Fruit fly (Drosophila melanogaster) whole organism, embryonic: ENCODE results near the gene CG13484.

Experiments used
- Ada2b ChIP-seq: fragments of 200-800 bp; sonication (Bioruptor generic); IDR thresholded peaks from 2 replicates; pipeline ENCODE4 v1.3.6; 2022; ENCODE audit warnings: missing biosample characterization, missing genetic modification characterization
- Blimp-1 ChIP-seq: fragments of 200-800 bp; sonication (Bioruptor generic); optimal IDR thresholded peaks from 3 replicates; lab custom pipeline; 2018; ENCODE audit warnings: missing biosample characterization, missing genetic modification characterization, mild to moderate bottlenecking, moderate library complexity, missing genetic modification reagents
- CG10209 ChIP-seq: fragments of 200-800 bp; sonication (Bioruptor generic); optimal IDR thresholded peaks from 3 replicates; lab custom pipeline; 2017; ENCODE audit warnings: missing biosample characterization, mild to moderate bottlenecking, missing genetic modification characterization, missing genetic modification reagents
- CG10565 ChIP-seq: fragments of 200-800 bp; sonication (Bioruptor generic); optimal IDR thresholded peaks from 3 replicates; lab custom pipeline; 2016; ENCODE audit warnings: missing biosample characterization, mild to moderate bottlenecking, missing genetic modification characterization
- CG11247 ChIP-seq: fragments of 200-800 bp; sonication (Bioruptor generic); IDR thresholded peaks from 2 replicates; pipeline ENCODE4 v1.3.6; 2022; ENCODE audit warnings: missing biosample characterization, missing genetic modification characterization
- CG13775 ChIP-seq: fragments of 200-800 bp; sonication (Bioruptor generic); optimal IDR thresholded peaks from 3 replicates; lab custom pipeline; 2017; ENCODE audit warnings: missing biosample characterization, mild to moderate bottlenecking, missing genetic modification characterization
- CG14050 ChIP-seq: fragments of 200-800 bp; sonication (Bioruptor generic); IDR thresholded peaks from 3 replicates; pipeline ENCODE4 v1.3.6; 2022; ENCODE audit warnings: missing biosample characterization, missing genetic modification characterization
- CG14667 ChIP-seq: fragments of 200-800 bp; sonication (Bioruptor generic); IDR thresholded peaks from 2 replicates; pipeline ENCODE4 v1.3.6; 2022; ENCODE audit warnings: missing biosample characterization, missing genetic modification characterization
- CG1529 ChIP-seq: fragments of 200-800 bp; sonication (Bioruptor generic); optimal IDR thresholded peaks from 3 replicates; lab custom pipeline; 2018; ENCODE audit warnings: missing biosample characterization, missing genetic modification characterization
- CG17829 ChIP-seq: fragments of 200-800 bp; optimal IDR thresholded peaks from 2 replicates; lab custom pipeline; 2019; ENCODE audit warnings: missing biosample characterization, mild to moderate bottlenecking, missing genetic modification characterization, moderate library complexity
- CG18011 ChIP-seq: fragments of 200-800 bp; sonication (Bioruptor generic); optimal IDR thresholded peaks from 2 replicates; lab custom pipeline; 2017; ENCODE audit warnings: missing biosample characterization, missing genetic modification characterization, mild to moderate bottlenecking, moderate library complexity, missing genotype
- CG2116 ChIP-seq: fragments of 200-800 bp; sonication (Bioruptor generic); optimal IDR thresholded peaks from 3 replicates; lab custom pipeline; 2018; ENCODE audit warnings: missing biosample characterization, mild to moderate bottlenecking, missing genetic modification characterization
- CG3163 ChIP-seq: fragments of 200-800 bp; sonication (Bioruptor generic); optimal IDR thresholded peaks from 3 replicates; lab custom pipeline; 2016; ENCODE audit warnings: missing biosample characterization, missing genetic modification characterization
- CG4282 ChIP-seq: fragments of 200-800 bp; sonication (Bioruptor generic); optimal IDR thresholded peaks from 2 replicates; lab custom pipeline; 2016; ENCODE audit warnings: missing biosample characterization, missing genetic modification characterization
- CG4328 ChIP-seq: fragments of 200-800 bp; sonication (Bioruptor generic); optimal IDR thresholded peaks from 3 replicates; lab custom pipeline; 2017; ENCODE audit warnings: missing biosample characterization, missing genetic modification reagents, missing genetic modification characterization
- CG4404 ChIP-seq: fragments of 200-800 bp; sonication (Bioruptor generic); IDR thresholded peaks from 2 replicates; pipeline ENCODE4 v1.3.6; 2022; ENCODE audit warnings: missing biosample characterization, missing genetic modification characterization
- CG5180 ChIP-seq: fragments of 200-800 bp; sonication (Bioruptor generic); optimal IDR thresholded peaks from 3 replicates; lab custom pipeline; 2017; ENCODE audit warnings: missing biosample characterization, missing genetic modification characterization, mild to moderate bottlenecking, moderate library complexity, missing genetic modification reagents
- CG6689 ChIP-seq: fragments of 200-800 bp; sonication (Bioruptor generic); IDR thresholded peaks from 2 replicates; pipeline ENCODE4 v1.3.6; 2022; ENCODE audit warnings: missing biosample characterization, missing genetic modification characterization
- CG8281 ChIP-seq: fragments of 200-800 bp; sonication (Bioruptor generic); optimal IDR thresholded peaks from 2 replicates; lab custom pipeline; 2018; ENCODE audit warnings: missing biosample characterization, mild to moderate bottlenecking, missing genetic modification characterization, moderate library complexity
- CG8359 ChIP-seq: fragments of 200-800 bp; sonication (Bioruptor generic); optimal IDR thresholded peaks from 2 replicates; lab custom pipeline; 2017; ENCODE audit warnings: missing biosample characterization, mild to moderate bottlenecking, missing genetic modification characterization, borderline replicate concordance
- Camta ChIP-seq: fragments of 200-800 bp; sonication (Bioruptor generic); optimal IDR thresholded peaks from 2 replicates; lab custom pipeline; 2016; ENCODE audit warnings: missing biosample characterization, missing genetic modification characterization
- D19B ChIP-seq: fragments of 200-800 bp; sonication (Bioruptor generic); optimal IDR thresholded peaks from 2 replicates; lab custom pipeline; 2017; ENCODE audit warnings: missing biosample characterization, mild to moderate bottlenecking, missing genetic modification characterization
- Fer3 ChIP-seq: fragments of 200-800 bp; sonication (Bioruptor generic); optimal IDR thresholded peaks from 2 replicates; lab custom pipeline; 2018; ENCODE audit warnings: missing biosample characterization, mild to moderate bottlenecking, missing genetic modification characterization, moderate library complexity
- GATAe ChIP-seq: fragments of 200-800 bp; sonication (Bioruptor generic); conservative IDR thresholded peaks from 2 replicates; pipeline ENCODE4 v1.3.6; 2022; ENCODE audit warnings: missing biosample characterization, missing genetic modification characterization
- Hr39 ChIP-seq: fragments of >200 bp; optimal IDR thresholded peaks from 2 replicates; lab custom pipeline; 2017
- Lpt ChIP-seq: fragments of >200 bp; optimal IDR thresholded peaks from 2 replicates; lab custom pipeline; 2018; ENCODE audit warnings: missing biosample characterization, missing genetic modification characterization
- Med ChIP-seq: fragments of 200-800 bp; sonication (Bioruptor generic); peaks from one replicate; lab custom pipeline; 2016; ENCODE audit warnings: missing biosample characterization, missing genetic modification characterization, mild to moderate bottlenecking, inconsistent platforms, moderate library complexity
- Nf-YB ChIP-seq: fragments of 200-800 bp; sonication (Bioruptor generic); optimal IDR thresholded peaks from 3 replicates; lab custom pipeline; 2019; ENCODE audit warnings: missing biosample characterization, mild to moderate bottlenecking, missing genetic modification characterization, moderate library complexity
- NfI ChIP-seq: fragments of 200-800 bp; sonication (Bioruptor generic); optimal IDR thresholded peaks from 3 replicates; lab custom pipeline; 2018; ENCODE audit warnings: missing biosample characterization, mild to moderate bottlenecking, missing genetic modification characterization, moderate library complexity
- Six4 ChIP-seq: fragments of 200-800 bp; sonication (Bioruptor generic); optimal IDR thresholded peaks from 2 replicates; lab custom pipeline; 2016; ENCODE audit warnings: missing biosample characterization, missing genetic modification characterization
- TFAM ChIP-seq: fragments of 200-800 bp; sonication (Bioruptor generic); optimal IDR thresholded peaks from 2 replicates; lab custom pipeline; 2017; ENCODE audit warnings: missing biosample characterization, missing genetic modification characterization, inconsistent platforms
- ase ChIP-seq: fragments of 200-800 bp; sonication (Bioruptor generic); IDR thresholded peaks from 3 replicates; pipeline ENCODE4 v1.3.6; 2022; ENCODE audit warnings: missing biosample characterization, missing genetic modification characterization
- chinmo ChIP-seq: fragments of 200-800 bp; sonication (Bioruptor generic); IDR thresholded peaks from 4 replicates; pipeline ENCODE4 v1.3.6; 2022; ENCODE audit warnings: missing biosample characterization, missing genetic modification characterization; ENCODE audit not compliant: partially characterized antibody
- ci ChIP-seq: fragments of 200-800 bp; sonication (Bioruptor generic); IDR thresholded peaks from 3 replicates; pipeline ENCODE4 v1.3.6; 2022; ENCODE audit warnings: missing biosample characterization, missing genetic modification characterization
- croc ChIP-seq: fragments of 200-800 bp; sonication (Bioruptor generic); conservative IDR thresholded peaks from 3 replicates; pipeline ENCODE4 v1.3.6; 2022; ENCODE audit warnings: missing biosample characterization, missing genetic modification characterization
- crol ChIP-seq: fragments of 200-800 bp; sonication (Bioruptor generic); IDR thresholded peaks from 2 replicates; pipeline ENCODE4 v1.3.6; 2022; ENCODE audit warnings: missing biosample characterization, missing genetic modification characterization
- disco-r ChIP-seq: fragments of 200-800 bp; sonication (Bioruptor generic); optimal IDR thresholded peaks from 2 replicates; lab custom pipeline; 2016; ENCODE audit warnings: missing biosample characterization, missing genetic modification characterization
- dmrt11E ChIP-seq: fragments of 200-800 bp; sonication (Bioruptor generic); optimal IDR thresholded peaks from 3 replicates; lab custom pipeline; 2018; ENCODE audit warnings: missing biosample characterization, mild to moderate bottlenecking, missing genetic modification characterization, moderate library complexity
- ham ChIP-seq: fragments of 200-800 bp; sonication (Bioruptor generic); IDR thresholded peaks from 2 replicates; pipeline ENCODE4 v1.3.6; 2022; ENCODE audit warnings: missing biosample characterization, missing genetic modification characterization
- inv ChIP-seq: fragments of 200-800 bp; sonication (Bioruptor generic); IDR thresholded peaks from 2 replicates; pipeline ENCODE4 v1.3.6; 2022; ENCODE audit warnings: missing biosample characterization, missing genetic modification characterization; ENCODE audit not compliant: partially characterized antibody
- lab ChIP-seq: fragments of 200-800 bp; sonication (Bioruptor generic); optimal IDR thresholded peaks from 3 replicates; lab custom pipeline; 2017; ENCODE audit warnings: missing biosample characterization, missing genetic modification characterization, mild to moderate bottlenecking, moderate library complexity, missing genetic modification reagents
- lov ChIP-seq, 2 experiments: fragments of 200-800 bp in 1 of 2; fragments of >200 bp in 1 of 2; sonication (Bioruptor generic) in 1 of 2; IDR thresholded peaks in 1 of 2; optimal IDR thresholded peaks in 1 of 2; 2 replicates in 1 of 2; 3 replicates in 1 of 2; pipeline versions ENCODE4 v1.3.6 to Lab custom; 2017 to 2022; ENCODE audit warnings: missing biosample characterization in 1 of 2, missing genetic modification characterization in 1 of 2
- maf-S ChIP-seq: fragments of 200-800 bp; sonication (Bioruptor generic); optimal IDR thresholded peaks from 2 replicates; lab custom pipeline; 2016; ENCODE audit warnings: missing biosample characterization, missing genetic modification characterization
- nau ChIP-seq: fragments of 200-800 bp; sonication (Bioruptor generic); optimal IDR thresholded peaks from 3 replicates; lab custom pipeline; 2017; ENCODE audit warnings: missing biosample characterization, mild to moderate bottlenecking, missing genetic modification characterization, missing genetic modification reagents
- pros ChIP-seq: fragments of 200-800 bp; sonication (Bioruptor generic); optimal IDR thresholded peaks from 3 replicates; lab custom pipeline; 2019; ENCODE audit warnings: missing biosample characterization, mild to moderate bottlenecking, missing genetic modification characterization, moderate library complexity
- pum ChIP-seq: fragments of 200-800 bp; sonication (Bioruptor generic); optimal IDR thresholded peaks from 2 replicates; lab custom pipeline; 2016; ENCODE audit warnings: missing biosample characterization, missing genetic modification characterization
- repo ChIP-seq: fragments of 200-800 bp; sonication (Bioruptor generic); optimal IDR thresholded peaks from 2 replicates; lab custom pipeline; 2016; ENCODE audit warnings: missing biosample characterization, missing genetic modification characterization
- rib ChIP-seq: fragments of 200-800 bp; sonication (Bioruptor generic); IDR thresholded peaks from 2 replicates; pipeline ENCODE4 v1.3.6; 2022; ENCODE audit warnings: missing biosample characterization, missing genetic modification characterization
- ro ChIP-seq: fragments of 200-800 bp; sonication (Bioruptor generic); IDR thresholded peaks from 2 replicates; pipeline ENCODE4 v1.3.6; 2022; ENCODE audit warnings: missing biosample characterization, missing genetic modification characterization
- vfl ChIP-seq: fragments of 200-800 bp; sonication (Bioruptor generic); optimal IDR thresholded peaks from 2 replicates; lab custom pipeline; 2016; ENCODE audit warnings: missing biosample characterization, missing genetic modification characterization
- zen ChIP-seq: fragments of 200-800 bp; sonication (Bioruptor generic); optimal IDR thresholded peaks from 3 replicates; lab custom pipeline; 2018; ENCODE audit warnings: missing biosample characterization, mild to moderate bottlenecking, missing genetic modification characterization, moderate library complexity

Gene CG13484

DNA sequence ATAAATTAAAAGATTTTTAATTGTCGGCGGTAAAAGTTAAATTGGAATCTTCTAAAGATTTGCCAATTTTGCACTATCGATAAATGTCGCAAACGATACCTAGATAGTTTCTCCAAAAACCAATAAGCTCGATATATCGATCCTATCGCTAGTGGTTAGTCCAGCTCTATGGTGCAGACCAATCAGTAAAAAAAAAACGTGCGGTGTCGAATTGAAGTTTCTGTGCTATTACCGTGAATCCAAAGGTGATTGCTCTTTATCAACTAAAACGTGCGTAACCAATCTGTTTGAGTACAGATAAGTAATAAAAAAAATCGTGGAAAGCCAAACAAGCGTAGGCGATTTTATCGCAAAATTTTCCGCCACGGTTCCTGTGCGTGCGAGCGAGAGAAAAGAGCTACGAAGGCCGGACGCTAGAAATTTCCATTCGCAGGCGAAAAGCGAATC, 16.0 kb downstream of the CG13484 start, which contains the start of gene Hsp110 (continued):
- TF ChIP-seq lab (peak; percentile 52), zen (tag; lab: Kevin White, UChicago) (peak; percentile 29), NfI (GFP tag; lab: Kevin White, UChicago) (no peak), Lpt (GFP tag; lab: Kevin White, UChicago) (no peak), inv (GFP tag; lab: Robert Waterston, UW) (peak; percentile 99), lov (optimal IDR thresholded peaks at IDR 0.05; lab: Kevin White, UChicago) (no peak), lov (GFP tag; IDR thresholded peaks at IDR 0.05; lab: Robert Waterston, UW) (no peak), D19B (GFP tag; lab: Kevin White, UChicago) (no peak), CG8281 (tag; lab: Kevin White, UChicago) (no peak), vfl (no peak), crol (GFP tag; lab: Robert Waterston, UW) (no peak), Med (peak; percentile 89), Six4 (GFP tag; lab: Kevin White, UChicago) (no peak), disco-r (GFP tag; lab: Kevin White, UChicago) (no peak), CG4404 (GFP tag; lab: Robert Waterston, UW) (no peak), Blimp-1 (GFP tag; lab: Kevin White, UChicago) (no peak), nau (GFP tag; lab: Kevin White, UChicago) (no peak), repo (GFP tag; lab: Kevin White, UChicago) (peak; percentile 7), CG6689 (GFP tag; lab: Robert Waterston, UW) (no peak), CG4328 (GFP tag; lab: Kevin White, UChicago) (no peak), GATAe (GFP tag; lab: Robert Waterston, UW) (peak; percentile 52; the same call in 1 of the 2 replicates), maf-S (no peak), dmrt11E (tag; lab: Kevin White, UChicago) (no peak), Ada2b (GFP tag; lab: Robert Waterston, UW) (no peak), Hr39 (no peak), CG18011 (GFP tag; lab: Kevin White, UChicago) (no peak), CG14667 (GFP tag; lab: Robert Waterston, UW) (no peak), CG17829 (tag; lab: Kevin White, UChicago) (peak; percentile 52), CG10565 (no peak), rib (GFP tag; lab: Robert Waterston, UW) (peak; percentile 81), CG10209 (no peak), croc (GFP tag; lab: Robert Waterston, UW) (no peak), chinmo (GFP tag; lab: Robert Waterston, UW) (peak; percentile 99), CG4282 (GFP tag; lab: Kevin White, UChicago) (no peak), ro (no peak), Fer3 (tag; lab: Kevin White, UChicago) (peak; percentile 10), CG3163 (no peak), pum (no peak), Camta (GFP tag; lab: Kevin White, UChicago) (no peak), pros (no peak), ci (GFP tag; lab: Robert Waterston, UW) (peak; percentile 45; the same call in 2 of the 3 replicates), CG8359 (GFP tag; lab: Kevin White, UChicago) (no peak), CG1529 (GFP tag; lab: Kevin White, UChicago) (no peak), CG14050 (GFP tag; lab: Robert Waterston, UW) (no peak), CG13775 (GFP tag; lab: Kevin White, UChicago) (no peak), ham (GFP tag; lab: Robert Waterston, UW) (no peak), ase (no peak), Nf-YB (GFP tag; lab: Kevin White, UChicago) (peak; percentile 29), CG11247 (GFP tag; lab: Robert Waterston, UW) (no peak), CG5180 (GFP tag; lab: Kevin White, UChicago) (no peak), CG2116 (GFP tag; lab: Kevin White, UChicago) (peak; percentile 90), TFAM (GFP tag; lab: Kevin White, UChicago) (no peak)
